Worm (Caenorhabditis elegans) whole organism, L3 larva: ENCODE data around the gene str-35.
"Not testable (repeated sequence)": the region's sequence is repeated elsewhere in the genome, so short reads cannot be mapped to it uniquely, and the experiment has no call there.

Experiments used
- ZK546.5 ChIP-seq: sonication (generic microtip); optimal IDR thresholded peaks from 2 replicates; lab custom pipeline; 2017; ENCODE audit warnings: missing biosample characterization, missing genetic modification characterization
- aly-2 ChIP-seq: fragments of 150-350 bp; optimal IDR thresholded peaks from 2 replicates; lab custom pipeline; 2014; ENCODE audit warnings: missing biosample characterization, missing genetic modification characterization
- ama-1 ChIP-seq: fragments of 150-350 bp; optimal IDR thresholded peaks from 2 replicates; lab custom pipeline; 2018
- ceh-28 ChIP-seq: fragments of 150-350 bp; optimal IDR thresholded peaks from 2 replicates; lab custom pipeline; 2014; ENCODE audit warnings: missing biosample characterization, missing genetic modification reagents, missing genetic modification characterization
- ceh-9 ChIP-seq: sonication (generic microtip); optimal IDR thresholded peaks from 2 replicates; lab custom pipeline; 2018; ENCODE audit warnings: missing biosample characterization, missing genetic modification characterization
- daf-12 ChIP-seq: fragments of 150-350 bp; optimal IDR thresholded peaks from 2 replicates; lab custom pipeline; 2014; ENCODE audit warnings: missing biosample characterization, missing genetic modification reagents, missing genetic modification characterization
- egl-27 ChIP-seq: sonication (generic microtip); optimal IDR thresholded peaks from 4 replicates; lab custom pipeline; 2017; ENCODE audit warnings: missing biosample characterization, missing genetic modification reagents, missing genetic modification characterization
- elt-1 ChIP-seq: fragments of 150-350 bp; optimal IDR thresholded peaks from 2 replicates; lab custom pipeline; 2014; ENCODE audit warnings: missing biosample characterization, missing genetic modification characterization
- elt-3 ChIP-seq, 3 experiments: fragments of 150-350 bp in 1 of 3; sonication (generic microtip) in 2 of 3; optimal IDR thresholded peaks; 2 replicates in 2 of 3; 4 replicates in 1 of 3; lab custom pipeline; 2014 to 2017; ENCODE audit warnings: missing biosample characterization in 3 of 3, missing genetic modification characterization in 3 of 3
- eor-1 ChIP-seq, 2 experiments: fragments of 150-350 bp; optimal IDR thresholded peaks; 2 replicates each; lab custom pipeline; 2014 to 2018; ENCODE audit warnings: missing biosample characterization in 2 of 2, missing genetic modification characterization in 2 of 2
- fkh-10 ChIP-seq: sonication (generic microtip); optimal IDR thresholded peaks from 2 replicates; lab custom pipeline; 2017; ENCODE audit warnings: missing biosample characterization, missing genetic modification reagents, missing genetic modification characterization
- fkh-2 ChIP-seq: fragments of 150-350 bp; optimal IDR thresholded peaks from 2 replicates; lab custom pipeline; 2014; ENCODE audit warnings: missing biosample characterization, missing genetic modification reagents, missing genetic modification characterization
- fos-1 ChIP-seq: fragments of 150-350 bp; optimal IDR thresholded peaks from 2 replicates; lab custom pipeline; 2014; ENCODE audit warnings: missing biosample characterization, missing genetic modification characterization
- hmg-11 ChIP-seq: sonication (generic microtip); optimal IDR thresholded peaks from 2 replicates; lab custom pipeline; 2016; ENCODE audit warnings: missing genetic modification characterization, missing compliant biosample characterization
- jun-1 ChIP-seq: fragments of 150-350 bp; optimal IDR thresholded peaks from 2 replicates; lab custom pipeline; 2014; ENCODE audit warnings: missing biosample characterization, missing genetic modification reagents, missing genetic modification characterization
- mdl-1 ChIP-seq: fragments of 150-350 bp; optimal IDR thresholded peaks from 2 replicates; lab custom pipeline; 2014; ENCODE audit warnings: missing biosample characterization, missing genetic modification characterization
- mml-1 ChIP-seq: fragments of 150-350 bp; sonication (generic microtip); optimal IDR thresholded peaks from 3 replicates; lab custom pipeline; 2014; ENCODE audit warnings: missing biosample characterization, missing genetic modification characterization
- nhr-11 ChIP-seq: fragments of 150-350 bp; optimal IDR thresholded peaks from 2 replicates; lab custom pipeline; 2014; ENCODE audit warnings: missing biosample characterization, missing genetic modification characterization
- nhr-23 ChIP-seq: fragments of 150-350 bp; optimal IDR thresholded peaks from 2 replicates; lab custom pipeline; 2014; ENCODE audit warnings: missing biosample characterization, missing genetic modification reagents, missing genetic modification characterization
- nhr-237 ChIP-seq: fragments of 150-350 bp; optimal IDR thresholded peaks from 2 replicates; lab custom pipeline; 2014; ENCODE audit warnings: missing biosample characterization, missing genetic modification characterization
- nhr-25 ChIP-seq: sonication (generic microtip); optimal IDR thresholded peaks from 2 replicates; lab custom pipeline; 2017; ENCODE audit warnings: missing biosample characterization, missing genetic modification characterization
- nhr-43 ChIP-seq: sonication (generic microtip); optimal IDR thresholded peaks from 2 replicates; lab custom pipeline; 2016; ENCODE audit warnings: mild to moderate bottlenecking, missing genetic modification characterization, missing compliant biosample characterization; ENCODE audit not compliant: poor library complexity, severe bottlenecking
- nhr-67 ChIP-seq: fragments of 150-350 bp; optimal IDR thresholded peaks from 2 replicates; lab custom pipeline; 2014; ENCODE audit warnings: missing biosample characterization, missing genetic modification characterization
- nhr-76 ChIP-seq: fragments of 150-350 bp; sonication (generic microtip); optimal IDR thresholded peaks from 5 replicates; lab custom pipeline; 2014; ENCODE audit warnings: missing biosample characterization, missing genetic modification characterization
- nhr-77 ChIP-seq: fragments of 150-350 bp; optimal IDR thresholded peaks from 2 replicates; lab custom pipeline; 2014; ENCODE audit warnings: missing biosample characterization, missing genetic modification characterization
- pqm-1 ChIP-seq: fragments of 150-350 bp; optimal IDR thresholded peaks from 2 replicates; lab custom pipeline; 2017; ENCODE audit warnings: missing biosample characterization, missing genetic modification characterization, inconsistent platforms
- skn-1 ChIP-seq: fragments of 150-350 bp; optimal IDR thresholded peaks from 2 replicates; lab custom pipeline; 2014; ENCODE audit warnings: missing biosample characterization, missing genetic modification characterization
- unc-39 ChIP-seq: sonication (generic microtip); optimal IDR thresholded peaks from 4 replicates; lab custom pipeline; 2017; ENCODE audit warnings: missing biosample characterization, missing genetic modification characterization
- unc-62 ChIP-seq: fragments of 150-350 bp; sonication (generic microtip); optimal IDR thresholded peaks from 4 replicates; lab custom pipeline; 2014; ENCODE audit warnings: missing biosample characterization, missing genetic modification reagents, missing genetic modification characterization
- zag-1 ChIP-seq: fragments of 150-350 bp; optimal IDR thresholded peaks from 2 replicates; lab custom pipeline; 2014; ENCODE audit warnings: missing biosample characterization, missing genetic modification characterization
- ztf-11 ChIP-seq: fragments of 150-350 bp; optimal IDR thresholded peaks from 2 replicates; lab custom pipeline; 2014; ENCODE audit warnings: missing biosample characterization, missing genetic modification characterization
- ztf-4 ChIP-seq: fragments of 150-350 bp; optimal IDR thresholded peaks from 2 replicates; lab custom pipeline; 2014; ENCODE audit warnings: missing biosample characterization, missing genetic modification characterization

Gene str-35

DNA sequence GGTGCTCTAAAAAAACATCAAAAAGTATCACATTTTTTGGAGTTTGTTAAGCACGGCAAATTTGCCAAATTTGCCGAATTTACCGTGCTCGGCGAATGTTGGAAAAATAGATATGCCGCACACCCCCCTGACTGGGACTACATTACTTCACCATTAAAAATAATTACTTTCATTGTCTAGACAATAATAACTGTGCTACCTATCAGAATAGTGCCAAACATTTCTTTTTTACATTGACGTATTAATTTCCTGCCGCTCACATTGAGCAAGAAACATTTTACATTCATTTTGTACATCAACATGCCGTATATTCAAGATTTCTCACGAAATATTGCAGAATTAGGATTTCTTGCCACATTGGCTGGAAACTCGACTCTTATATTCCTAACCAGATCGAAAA is at the start of gene str-35:
TSS of gene str-35 (plus strand) at position 301 of the 400 bp plus-strand sequence.
- TF ChIP-seq ztf-11; unc-62; pqm-1 (tag; lab: Kevin White, UChicago): not testable (repeated sequence)
- TF ChIP-seq, all 47 proteins: peak for 0; not testable (repeated sequence) for 47

DNA sequence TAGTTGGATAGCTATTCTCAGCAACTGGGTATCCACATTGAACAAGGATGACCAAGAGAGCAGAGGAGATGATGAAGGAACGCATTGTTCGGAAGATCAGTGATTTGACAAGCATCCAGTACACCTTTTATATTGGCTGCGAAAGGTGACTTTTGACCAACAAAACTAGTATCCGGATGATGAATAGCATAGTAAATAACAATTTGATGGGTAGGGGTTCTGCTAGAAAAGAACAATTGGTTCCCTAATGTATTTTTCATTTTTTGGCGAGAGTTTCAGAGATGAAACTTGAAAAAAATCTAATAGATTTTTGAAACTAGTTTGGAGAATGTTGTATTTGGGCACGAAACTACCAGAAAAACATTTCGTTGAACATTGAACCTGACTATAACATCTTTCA is 46.4 kb upstream of the str-35 start, which contains the start of gene Y47D7A.11:
TSS of gene Y47D7A.11 (minus strand) at position 101 of the 400 bp plus-strand sequence.
- TF ChIP-seq eor-1 (tag; optimal IDR thresholded peaks at IDR 0.05; lab: Kevin White, UChicago) (no peak), aly-2 (tag; lab: Kevin White, UChicago) (no peak), ZK546.5 (tag; lab: Kevin White, UChicago) (no peak), hmg-11 (tag; lab: Kevin White, UChicago) (no peak), fos-1 (tag; lab: Kevin White, UChicago) (no peak), fkh-2 (tag; lab: Kevin White, UChicago) (no peak), ceh-28 (tag; lab: Kevin White, UChicago) (no peak), daf-12 (tag; lab: Kevin White, UChicago) (no peak), nhr-43 (no peak), nhr-76 (tag; lab: Kevin White, UChicago) (no peak), mml-1 (tag; lab: Kevin White, UChicago) (no peak), jun-1 (tag; lab: Kevin White, UChicago) (no peak), ceh-9 (tag; lab: Kevin White, UChicago) (no peak), nhr-23 (tag; lab: Kevin White, UChicago) (no peak), unc-39 (tag; lab: Kevin White, UChicago) (no peak), ztf-4 (no peak), nhr-67 (tag; lab: Kevin White, UChicago) (no peak), elt-1 (tag; lab: Kevin White, UChicago) (no peak), nhr-11 (tag; lab: Kevin White, UChicago) (no peak), pqm-1 (tag; lab: Kevin White, UChicago) (no peak)

DNA sequence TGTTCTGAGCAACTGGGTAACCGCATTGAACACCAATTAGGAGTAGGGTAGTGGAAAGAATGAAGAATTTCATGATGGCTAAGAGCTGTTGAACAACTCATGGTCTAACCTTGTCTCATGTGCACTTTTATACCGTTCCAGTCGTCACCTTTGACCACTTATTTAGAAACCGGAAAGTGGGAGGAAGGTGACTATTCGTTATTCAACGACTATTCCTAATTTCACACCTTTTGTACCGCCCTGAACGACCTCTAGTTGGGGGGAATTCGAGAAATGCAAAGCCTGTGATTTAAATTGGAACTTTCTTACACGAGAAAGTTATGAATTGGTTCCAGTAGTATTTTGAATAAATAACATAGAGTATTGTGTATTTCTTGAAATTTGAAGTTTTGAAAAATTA is 45.1 kb upstream of the str-35 start, which contains the start of gene Y47D7A.12:
TSS of gene Y47D7A.12 (minus strand) at position 101 of the 400 bp plus-strand sequence.
- TF ChIP-seq nhr-237 (tag; lab: Kevin White, UChicago) (no peak), hmg-11 (tag; lab: Kevin White, UChicago) (no peak), nhr-11 (tag; lab: Kevin White, UChicago) (no peak), nhr-43 (no peak), eor-1 (tag; optimal IDR thresholded peaks at IDR 0.05; lab: Kevin White, UChicago) (no peak), ZK546.5 (tag; lab: Kevin White, UChicago) (no peak), mml-1 (tag; lab: Kevin White, UChicago) (no peak), ceh-9 (tag; lab: Kevin White, UChicago) (no peak), elt-1 (tag; lab: Kevin White, UChicago) (no peak), daf-12 (tag; lab: Kevin White, UChicago) (no peak), fos-1 (tag; lab: Kevin White, UChicago) (no peak), mdl-1 (tag; lab: Kevin White, UChicago) (no peak)

DNA sequence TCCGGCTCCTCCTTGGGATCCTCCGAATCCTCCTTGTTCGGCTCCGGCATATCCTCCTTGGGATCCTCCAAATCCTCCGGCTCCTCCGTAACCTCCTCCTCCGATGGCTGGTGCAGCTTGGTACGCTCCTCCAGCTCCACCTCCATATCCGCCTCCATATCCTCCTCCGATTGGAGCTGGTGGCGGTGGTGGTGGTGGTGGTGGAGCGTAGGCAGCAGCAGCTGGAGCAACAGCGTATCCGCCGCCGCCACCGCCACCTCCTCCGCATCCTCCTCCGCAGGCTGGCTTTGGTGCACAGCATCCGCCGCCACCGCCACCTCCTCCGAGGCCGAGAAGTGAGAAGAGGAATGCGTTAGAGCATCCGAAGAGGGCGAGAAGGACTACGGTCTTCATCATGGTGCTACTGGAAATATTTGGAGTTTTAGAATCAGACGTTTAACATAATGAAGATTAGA is 41.8 kb upstream of the str-35 start, which contains the start of gene Y47D7A.15:
TSS of gene Y47D7A.15 (minus strand) at position 405 of the 455 bp plus-strand sequence.
- TF ChIP-seq nhr-67 (tag; lab: Kevin White, UChicago) (no peak), ama-1 (lab: Kevin White, UChicago) (no peak), egl-27 (no peak), nhr-43 (no peak), nhr-76 (tag; lab: Kevin White, UChicago) (no peak), daf-12 (tag; lab: Kevin White, UChicago) (no peak), skn-1 (no peak), nhr-237 (tag; lab: Kevin White, UChicago) (no peak), zag-1 (tag; lab: Kevin White, UChicago) (no peak), fos-1 (tag; lab: Kevin White, UChicago) (no peak), elt-3 (tag; optimal IDR thresholded peaks at IDR 0.05; lab: Kevin White, UChicago) (no peak), hmg-11 (tag; lab: Kevin White, UChicago) (no peak), fkh-10 (GFP tag; lab: Kevin White, UChicago) (no peak), nhr-11 (tag; lab: Kevin White, UChicago) (no peak), nhr-77 (tag; lab: Kevin White, UChicago) (no peak)

DNA sequence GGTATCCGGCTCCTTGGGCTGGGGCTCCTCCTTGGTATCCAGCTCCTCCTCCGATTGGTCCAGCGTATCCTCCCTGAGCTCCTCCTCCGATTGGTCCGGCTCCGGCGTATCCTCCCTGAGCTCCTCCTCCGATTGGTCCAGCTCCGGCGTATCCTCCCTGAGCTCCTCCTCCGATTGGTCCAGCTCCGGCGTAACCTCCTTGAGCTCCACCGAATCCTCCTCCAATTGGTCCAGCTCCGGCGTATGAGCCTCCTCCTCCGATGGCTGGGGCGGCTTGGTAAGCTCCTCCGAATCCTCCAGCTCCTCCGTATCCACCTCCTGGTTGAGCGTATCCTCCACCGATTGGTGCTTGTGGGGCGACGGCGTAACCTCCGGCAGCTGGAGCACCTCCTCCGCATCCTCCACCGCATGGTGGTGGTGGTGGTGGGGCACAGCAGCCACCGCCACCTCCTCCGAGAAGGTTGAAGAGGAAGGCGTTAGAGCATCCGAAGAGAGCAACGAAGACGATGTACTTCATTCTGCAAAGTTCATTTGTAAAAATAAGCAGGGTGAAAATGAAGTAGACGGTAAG is 39.1 kb upstream of the str-35 start, which contains the start of gene Y47D7A.13:
TSS of gene Y47D7A.13 (minus strand) at position 517 of the 571 bp plus-strand sequence.
- TF ChIP-seq ZK546.5 (tag; lab: Kevin White, UChicago) (no peak), nhr-25 (tag; lab: Kevin White, UChicago) (peak; percentile 31), eor-1 (tag; optimal IDR thresholded peaks at IDR 0.05; lab: Kevin White, UChicago) (no peak)
- TF ChIP-seq, all 47 proteins: peak for 1
